Worm (Caenorhabditis elegans) whole organism, L1 larva: ENCODE data around the gene nmat-1.

Experiments used
- C04F5.9 ChIP-seq: sonication (generic microtip); optimal IDR thresholded peaks from 2 replicates; lab custom pipeline; 2016; ENCODE audit warnings: missing genetic modification characterization, missing compliant biosample characterization
- alr-1 ChIP-seq: fragments of 200-800 bp; sonication (Bioruptor generic); optimal IDR thresholded peaks from 2 replicates; lab custom pipeline; 2018; ENCODE audit warnings: borderline replicate concordance, mild to moderate bottlenecking, missing genetic modification characterization, missing compliant biosample characterization
- egl-27 ChIP-seq, 2 experiments: fragments of 150-350 bp in 1 of 2; sonication (generic microtip); optimal IDR thresholded peaks; 3 replicates each; lab custom pipeline; 2017 to 2018; ENCODE audit warnings: missing biosample characterization in 2 of 2, missing genetic modification characterization in 2 of 2, missing genetic modification reagents in 2 of 2
- lin-15B ChIP-seq: fragments of 150-350 bp; sonication (generic microtip); optimal IDR thresholded peaks from 3 replicates; lab custom pipeline; 2014; ENCODE audit warnings: missing biosample characterization, missing genetic modification characterization

ce11 chrX:11965663-11966304 is 52.1 kb downstream of the nmat-1 start, which contains the start of gene sams-1:
- TF ChIP-seq C04F5.9 (tag; lab: Kevin White, UChicago) (no peak), lin-15B (tag; lab: Kevin White, UChicago) (no peak), egl-27 (tag; optimal IDR thresholded peaks at IDR 0.05; lab: Kevin White, UChicago) (no peak), alr-1 (tag; lab: Kevin White, UChicago) (no peak)
